Fruit fly (Drosophila melanogaster): ENCODE data around the gene CG14218.
A peak's percentile ranks its signal among the peaks of the same experiment; 100 is the strongest.

The CG14218 gene

dm6 chrX:19601644-19602043 lies 19.9 kb upstream of the CG14218 start, which contains the start of gene CG14220 (continued):
- TF ChIP-seq Bteb2 (GFP tag; optimal IDR thresholded peaks at IDR 0.05) (no peak), ase (GFP tag; IDR thresholded peaks at IDR 0.05) (no peak), gro (GFP tag; optimal IDR thresholded peaks at IDR 0.05) (peak; percentile 11), prd (optimal IDR thresholded peaks at IDR 0.05) (no peak), prd (GFP tag; IDR thresholded peaks at IDR 0.05) (no peak), Eip74EF (GFP tag; optimal IDR thresholded peaks at IDR 0.05) (no peak), odd (GFP tag; optimal IDR thresholded peaks at IDR 0.05) (no peak), trem (tag; optimal IDR thresholded peaks at IDR 0.05) (peak; percentile 87), CG7963 (GFP tag; IDR thresholded peaks at IDR 0.05; ENCODE audit: partially characterized antibody) (peak; percentile 94), bowl (GFP tag; IDR thresholded peaks at IDR 0.05) (no peak), Fer1 (GFP tag; optimal IDR thresholded peaks at IDR 0.05) (peak; percentile 48), MESR4 (GFP tag; optimal IDR thresholded peaks at IDR 0.05) (peak; percentile 78), CG4328 (GFP tag; optimal IDR thresholded peaks at IDR 0.05) (no peak), scrt (GFP tag; optimal IDR thresholded peaks at IDR 0.05) (no peak), YL-1 (GFP tag; optimal IDR thresholded peaks at IDR 0.05) (peak; percentile 63), Vsx1 (GFP tag; optimal IDR thresholded peaks at IDR 0.05) (no peak), tup (GFP tag; optimal IDR thresholded peaks at IDR 0.05) (no peak), Sin3A (optimal IDR thresholded peaks at IDR 0.05) (peak; percentile 17), Atf-2 (GFP tag; optimal IDR thresholded peaks at IDR 0.05) (no peak), CG14710 (tag; optimal IDR thresholded peaks at IDR 0.05) (peak; percentile 44), ac (GFP tag; optimal IDR thresholded peaks at IDR 0.05) (no peak), sens-2 (GFP tag; IDR thresholded peaks at IDR 0.05) (no peak), CG34376 (GFP tag; optimal IDR thresholded peaks at IDR 0.05) (peak; percentile 51), CG13624 (GFP tag; optimal IDR thresholded peaks at IDR 0.05) (peak; percentile 7), trh (GFP tag; optimal IDR thresholded peaks at IDR 0.05) (no peak), gfzf (GFP tag; optimal IDR thresholded peaks at IDR 0.05) (peak; percentile 0), CG6175 (GFP tag; IDR thresholded peaks at IDR 0.05) (no peak), pum (GFP tag; optimal IDR thresholded peaks at IDR 0.05) (no peak), CG4820 (GFP tag; optimal IDR thresholded peaks at IDR 0.05) (no peak), CG18262 (tag; optimal IDR thresholded peaks at IDR 0.05) (peak; percentile 7), Nf-YC (tag; optimal IDR thresholded peaks at IDR 0.05) (peak; percentile 16), Asciz (GFP tag; optimal IDR thresholded peaks at IDR 0.05) (no peak), phol (tag; optimal IDR thresholded peaks at IDR 0.05) (peak; percentile 31), btn (GFP tag; optimal IDR thresholded peaks at IDR 0.05) (no peak), ranshi (GFP tag; IDR thresholded peaks at IDR 0.05) (no peak), Fer3 (tag; optimal IDR thresholded peaks at IDR 0.05) (no peak), CG4282 (GFP tag; optimal IDR thresholded peaks at IDR 0.05) (no peak), exex (tag; optimal IDR thresholded peaks at IDR 0.05) (peak; percentile 6), kni (GFP tag; optimal IDR thresholded peaks at IDR 0.05) (no peak), Doc3 (GFP tag; IDR thresholded peaks at IDR 0.05; ENCODE audit: partially characterized antibody) (peak; percentile 85; the same call in 2 of the 3 replicates), CG15269 (tag; optimal IDR thresholded peaks at IDR 0.05) (no peak), stwl (tag; optimal IDR thresholded peaks at IDR 0.05) (peak; percentile 83), CG17328 (GFP tag; IDR thresholded peaks at IDR 0.05) (no peak), Scr (GFP tag; IDR thresholded peaks at IDR 0.05; ENCODE audit: partially characterized antibody) (peak; percentile 89), pan (optimal IDR thresholded peaks at IDR 0.05) (no peak), pan (GFP tag; optimal IDR thresholded peaks at IDR 0.05 in 1 of 2, IDR thresholded peaks at IDR 0.05 in 1 of 2) (no peak), Dek (tag; optimal IDR thresholded peaks at IDR 0.05) (peak; percentile 13), Mes4 (GFP tag; optimal IDR thresholded peaks at IDR 0.05) (no peak), dpn (GFP tag; optimal IDR thresholded peaks at IDR 0.05) (peak in 1 of 2 experiments; percentile 10), Hmr (GFP tag; optimal IDR thresholded peaks at IDR 0.05) (peak; percentile 53), wek (GFP tag; optimal IDR thresholded peaks at IDR 0.05) (no peak)

Measured in whole organism, embryonic.